Fruit fly (Drosophila melanogaster): ENCODE measurements around the gene CG9072.
A peak's percentile ranks its signal among the peaks of the same experiment; 100 is the strongest.

Gene CG9072

DNA sequence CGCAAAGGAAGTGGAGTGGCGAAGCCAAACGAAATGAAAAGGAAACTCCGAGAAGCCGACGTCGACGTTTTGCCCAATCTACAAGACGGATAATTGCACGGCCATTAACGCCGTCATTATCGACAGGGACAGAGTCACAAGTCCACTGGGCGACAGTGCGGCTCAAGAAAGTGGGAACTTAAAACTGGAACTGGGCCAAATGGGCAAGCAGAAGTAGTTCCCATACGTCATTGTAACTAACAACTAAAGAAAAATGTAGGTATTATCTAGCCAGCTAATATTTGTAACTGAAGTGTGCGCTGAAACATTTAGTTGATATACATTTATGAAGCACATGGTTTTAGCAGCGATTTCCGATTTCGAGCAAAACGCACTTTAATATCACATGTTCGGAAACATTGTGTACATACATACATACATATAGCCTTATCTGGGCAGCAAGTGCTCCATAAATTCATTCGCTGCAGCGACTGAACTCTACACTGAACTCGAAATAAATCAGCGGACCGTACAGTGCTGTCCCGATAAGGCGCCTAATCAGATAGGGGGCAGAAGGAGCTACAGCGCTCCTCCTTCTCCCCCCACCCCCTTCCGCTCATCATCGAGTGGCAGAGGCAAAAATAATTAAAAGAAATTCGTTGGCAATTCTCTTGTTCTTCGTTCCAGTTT is 24.9 kb downstream of the CG9072 start:
- no peak for TF ChIP-seq sr (GFP tag; IDR thresholded peaks at IDR 0.05)
- no peak for TF ChIP-seq mam (GFP tag; optimal IDR thresholded peaks at IDR 0.05)
- no peak for TF ChIP-seq CG10321 (GFP tag; IDR thresholded peaks at IDR 0.05)
- no peak for TF ChIP-seq hkb (optimal IDR thresholded peaks at IDR 0.05)
- no peak for TF ChIP-seq hkb (GFP tag; IDR thresholded peaks at IDR 0.05)
- TF ChIP-seq exex (tag; optimal IDR thresholded peaks at IDR 0.05), result peak; percentile 63
- no peak for TF ChIP-seq CG18619 (GFP tag; optimal IDR thresholded peaks at IDR 0.05)
- no peak for TF ChIP-seq slp2 (GFP tag; optimal IDR thresholded peaks at IDR 0.05)
- TF ChIP-seq chinmo (GFP tag; IDR thresholded peaks at IDR 0.05; ENCODE audit: partially characterized antibody), result peak; percentile 82; the same call in 1 of the 4 replicates
- TF ChIP-seq CG34376 (GFP tag; optimal IDR thresholded peaks at IDR 0.05), result peak; percentile 31
- TF ChIP-seq CG34422 (GFP tag; IDR thresholded peaks at IDR 0.05), result 0 out of 3 replicates have a peak, but pooled peaks have one; percentile 17
- no peak for TF ChIP-seq CG15696 (tag; optimal IDR thresholded peaks at IDR 0.05)
- TF ChIP-seq pita (GFP tag; optimal IDR thresholded peaks at IDR 0.05), result no peak
- TF ChIP-seq CG1832 (GFP tag; optimal IDR thresholded peaks at IDR 0.05), result no peak
- no peak for TF ChIP-seq CG9609 (GFP tag; optimal IDR thresholded peaks at IDR 0.05)
- no peak for TF ChIP-seq org-1 (GFP tag; optimal IDR thresholded peaks at IDR 0.05)
- TF ChIP-seq Usf (GFP tag; optimal IDR thresholded peaks at IDR 0.05), result no peak
- no peak for TF ChIP-seq da (GFP tag; optimal IDR thresholded peaks at IDR 0.05)
- no peak for TF ChIP-seq Deaf1 (tag; optimal IDR thresholded peaks at IDR 0.05)
- no peak for TF ChIP-seq Ada2b (GFP tag; IDR thresholded peaks at IDR 0.05)
- TF ChIP-seq CG10543 (GFP tag; optimal IDR thresholded peaks at IDR 0.05), result peak; percentile 18
- no peak for TF ChIP-seq Stat92E (GFP tag; optimal IDR thresholded peaks at IDR 0.05)
- no peak for TF ChIP-seq tup (GFP tag; optimal IDR thresholded peaks at IDR 0.05)
- TF ChIP-seq ro (GFP tag; IDR thresholded peaks at IDR 0.05), result no peak
- TF ChIP-seq CG9437 (GFP tag; optimal IDR thresholded peaks at IDR 0.05), result no peak
- no peak for TF ChIP-seq CG43689 (GFP tag; IDR thresholded peaks at IDR 0.05)
- TF ChIP-seq CG1647 (GFP tag; optimal IDR thresholded peaks at IDR 0.05), result no peak
- no peak for TF ChIP-seq CG17912 (GFP tag; optimal IDR thresholded peaks at IDR 0.05)
- TF ChIP-seq trh (GFP tag; optimal IDR thresholded peaks at IDR 0.05), result no peak
- TF ChIP-seq insv (GFP tag; optimal IDR thresholded peaks at IDR 0.05), result no peak
- no peak for TF ChIP-seq inv (GFP tag; IDR thresholded peaks at IDR 0.05; ENCODE audit: partially characterized antibody)
- TF ChIP-seq sug (tag; optimal IDR thresholded peaks at IDR 0.05), result peak; percentile 15
- TF ChIP-seq lbe (GFP tag; optimal IDR thresholded peaks at IDR 0.05), result peak; percentile 29
- peak in 1 of 2 experiments; percentile 46 for TF ChIP-seq Hr78 (GFP tag; optimal IDR thresholded peaks at IDR 0.05)
- TF ChIP-seq CG6654 (GFP tag; optimal IDR thresholded peaks at IDR 0.05), result no peak
- no peak for TF ChIP-seq btn (GFP tag; optimal IDR thresholded peaks at IDR 0.05)
- TF ChIP-seq CG7786 (GFP tag; optimal IDR thresholded peaks at IDR 0.05), result no peak
- peak; percentile 64 for TF ChIP-seq sens (GFP tag)
- peak; percentile 43 for TF ChIP-seq mirr (GFP tag; optimal IDR thresholded peaks at IDR 0.05)
- TF ChIP-seq bcd (GFP tag; optimal IDR thresholded peaks at IDR 0.05), result no peak
- TF ChIP-seq sna (GFP tag; IDR thresholded peaks at IDR 0.05; ENCODE audit: partially characterized antibody), result no peak
- TF ChIP-seq Abd-B (GFP tag; optimal IDR thresholded peaks at IDR 0.05), result no peak
- no peak for TF ChIP-seq nerfin-2 (GFP tag; IDR thresholded peaks at IDR 0.05; ENCODE audit: partially characterized antibody)
- TF ChIP-seq p53 (GFP tag; optimal IDR thresholded peaks at IDR 0.05), result no peak
- TF ChIP-seq pzg (GFP tag; optimal IDR thresholded peaks at IDR 0.05), result no peak
- TF ChIP-seq CG9817 (tag; optimal IDR thresholded peaks at IDR 0.05), result no peak
- TF ChIP-seq tx (GFP tag; optimal IDR thresholded peaks at IDR 0.05), result no peak
- TF ChIP-seq gce (GFP tag; IDR thresholded peaks at IDR 0.05), result no peak
- no peak for TF ChIP-seq CG4707 (GFP tag; optimal IDR thresholded peaks at IDR 0.05)
- TF ChIP-seq repo (GFP tag; optimal IDR thresholded peaks at IDR 0.05), result no peak

Measured in whole organism, embryonic.